Fruit fly (Drosophila melanogaster): Measurements from ENCODE around the gene ValRS-m.

DNA sequence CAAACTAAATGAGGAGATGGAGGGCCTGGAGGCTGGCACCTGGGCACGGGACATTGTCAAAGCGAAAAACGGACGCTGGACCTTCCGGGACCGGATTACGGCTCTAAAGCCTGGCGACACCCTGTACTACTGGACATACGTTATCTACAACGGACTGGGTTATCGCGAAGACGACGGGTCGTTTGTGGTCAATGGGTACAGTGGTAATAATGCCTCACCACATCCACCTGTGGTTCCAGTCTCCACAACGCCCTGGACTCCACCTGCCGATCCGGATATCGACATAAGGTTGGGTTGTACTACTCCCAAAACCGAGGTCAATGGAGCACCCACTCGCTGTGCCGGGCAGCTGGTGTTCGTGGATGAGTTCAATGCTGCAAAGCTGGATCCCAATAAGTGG, 9.4 kb downstream of the ValRS-m start:
- TF ChIP-seq CG8478 (optimal IDR thresholded peaks at IDR 0.05) (no peak), CTCF (optimal IDR thresholded peaks at IDR 0.05) (no peak)
